Fruit fly (Drosophila melanogaster) whole organism: Measurements from ENCODE around the gene Mst33A.

Experiments used
- CG8478 ChIP-seq: fragments of >200 bp; optimal IDR thresholded peaks from 2 replicates; lab custom pipeline; 2018; ENCODE audit warnings: inconsistent platforms
- Dll ChIP-seq: fragments of >200 bp; optimal IDR thresholded peaks from 2 replicates; lab custom pipeline; 2017
- EcR ChIP-seq, 2 experiments: fragments of >200 bp; optimal IDR thresholded peaks; 2 replicates each; lab custom pipeline; 2017; ENCODE audit warnings: missing biosample characterization in 2 of 2, missing genetic modification characterization in 2 of 2, missing genetic modification reagents in 2 of 2
- pan ChIP-seq: fragments of >200 bp; optimal IDR thresholded peaks from 2 replicates; lab custom pipeline; 2017
- psq ChIP-seq: fragments of >200 bp; optimal IDR thresholded peaks from 2 replicates; lab custom pipeline; 2017
- usp ChIP-seq: fragments of >200 bp; optimal IDR thresholded peaks from 2 replicates; lab custom pipeline; 2017; ENCODE audit warnings: missing biosample characterization, missing genetic modification characterization, mixed read lengths

Mst33A gene

DNA sequence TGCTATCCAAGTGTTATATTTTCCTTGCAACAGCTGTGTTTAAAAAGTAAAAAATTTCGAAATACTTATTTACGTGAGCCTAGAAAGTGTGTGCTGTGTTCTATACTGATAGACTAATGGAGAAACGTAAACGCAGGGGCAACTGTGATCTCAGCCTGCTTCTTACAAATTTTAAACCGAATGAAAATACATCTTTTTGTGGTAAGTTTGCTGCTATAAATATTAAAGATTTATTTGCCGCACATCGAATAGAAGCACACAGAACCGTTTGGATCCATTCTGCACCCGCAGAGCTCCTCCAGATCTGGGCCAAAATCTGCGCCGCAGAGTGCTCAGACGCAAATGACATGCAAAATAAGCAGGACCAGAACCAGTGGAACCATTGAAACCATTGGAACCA lies at the start of gene Mst33A:
Mst33A (minus strand) TSS at position 101 of the 400 bp plus-strand sequence.
- TF ChIP-seq pan (lab: Kevin White, UChicago) (no peak), usp (GFP tag; lab: Kevin White, UChicago) (no peak), CG8478 (lab: Kevin White, UChicago) (no peak), Dll (lab: Kevin White, UChicago) (no peak), psq (lab: Kevin White, UChicago) (no peak), EcR (GFP tag; optimal IDR thresholded peaks at IDR 0.05; lab: Kevin White, UChicago) (no peak)

DNA sequence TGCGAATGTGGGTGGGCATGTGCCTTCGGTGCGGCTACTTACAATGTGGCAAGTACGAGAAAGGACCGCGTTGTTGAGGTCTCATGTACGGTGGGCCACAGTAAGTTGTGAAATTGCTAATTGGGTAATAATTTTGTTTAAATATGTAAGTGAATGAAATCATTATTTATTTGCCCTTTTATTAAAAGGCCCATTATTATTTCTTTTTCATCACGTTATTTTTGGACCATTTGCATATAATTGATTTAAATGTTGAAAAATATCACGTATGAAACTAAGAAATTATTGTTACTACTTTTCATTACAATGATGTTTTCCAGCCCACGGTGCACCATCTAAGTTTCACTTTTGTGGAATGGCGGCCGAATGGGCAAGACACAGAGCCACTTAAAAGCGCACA lies 41.7 kb upstream of the Mst33A start:
- TF ChIP-seq psq (lab: Kevin White, UChicago) (no peak), Dll (lab: Kevin White, UChicago) (no peak), CG8478 (lab: Kevin White, UChicago) (no peak), pan (lab: Kevin White, UChicago) (no peak), EcR (GFP tag; optimal IDR thresholded peaks at IDR 0.05; lab: Kevin White, UChicago) (no peak), usp (GFP tag; lab: Kevin White, UChicago) (no peak)

DNA sequence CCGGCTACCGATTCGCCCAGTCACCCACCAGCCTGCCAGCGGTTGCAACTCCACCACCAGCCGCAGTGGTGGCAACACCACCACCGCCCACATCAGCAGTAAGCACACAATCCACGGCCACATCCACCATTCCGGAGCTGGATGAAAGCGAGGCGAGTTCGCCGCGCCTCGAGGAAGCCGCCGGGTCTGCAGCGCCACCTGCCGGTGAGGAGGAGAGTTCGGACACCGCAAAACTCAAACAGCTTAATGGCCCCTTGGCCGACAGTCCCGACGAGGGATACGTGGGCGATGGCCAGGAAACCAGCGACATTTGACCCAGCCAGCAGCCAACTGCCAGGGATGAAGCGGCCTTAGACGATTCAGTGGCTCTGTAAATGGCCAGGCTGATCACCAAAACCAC lies 37.6 kb upstream of the Mst33A start:
- no peak for TF ChIP-seq EcR (GFP tag; optimal IDR thresholded peaks at IDR 0.05; lab: Kevin White, UChicago)
- no peak for TF ChIP-seq usp (GFP tag; lab: Kevin White, UChicago)
- TF ChIP-seq psq (lab: Kevin White, UChicago) = no peak
- no peak for TF ChIP-seq Dll (lab: Kevin White, UChicago)
- no peak for TF ChIP-seq pan (lab: Kevin White, UChicago)
- TF ChIP-seq CG8478 (lab: Kevin White, UChicago) = no peak

DNA sequence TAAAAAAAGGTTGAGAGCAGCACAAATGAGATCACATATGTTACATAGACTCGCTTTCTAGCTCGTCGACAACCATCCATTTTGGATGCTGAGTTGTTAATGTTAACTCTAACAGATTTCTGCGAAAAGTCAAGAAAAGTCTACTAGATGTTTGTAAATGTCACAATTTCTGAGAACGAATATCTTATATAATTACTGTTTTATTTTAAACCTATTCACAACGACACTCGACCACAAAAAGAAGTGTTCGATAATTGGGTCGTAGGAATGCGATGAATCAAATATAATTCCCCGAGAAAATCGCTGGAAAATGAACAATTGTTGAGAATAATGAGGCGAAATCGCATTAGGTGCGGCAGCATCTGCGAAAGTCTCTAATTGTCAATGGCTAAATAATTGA lies 25.0 kb upstream of the Mst33A start, which contains the start of gene spag4:
spag4 (minus strand) TSS at position 101 of the 400 bp plus-strand sequence.
- no peak for TF ChIP-seq Dll (lab: Kevin White, UChicago)
- no peak for TF ChIP-seq psq (lab: Kevin White, UChicago)
- TF ChIP-seq pan (lab: Kevin White, UChicago) = no peak
- no peak for TF ChIP-seq EcR (GFP tag; optimal IDR thresholded peaks at IDR 0.05; lab: Kevin White, UChicago)
- TF ChIP-seq usp (GFP tag; lab: Kevin White, UChicago) = no peak
- TF ChIP-seq CG8478 (lab: Kevin White, UChicago) = no peak

DNA sequence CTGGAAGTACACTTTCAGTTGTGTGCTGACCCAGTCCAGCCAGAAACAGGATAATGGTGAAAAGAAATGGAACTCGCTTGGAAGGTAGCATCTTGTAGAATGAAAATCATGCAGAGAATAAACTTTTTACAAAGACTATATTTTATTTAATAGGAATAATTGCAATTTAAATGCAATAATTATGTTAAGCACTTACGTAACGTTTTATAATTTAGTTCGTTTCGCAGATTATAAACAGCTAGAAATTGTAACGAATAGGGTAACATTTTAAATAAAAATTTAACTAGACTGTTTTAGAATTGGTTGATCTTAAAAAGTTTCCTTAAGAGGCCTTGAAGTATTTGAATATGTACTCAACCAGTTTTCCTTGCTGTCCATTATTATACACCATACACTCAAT lies 4.9 kb upstream of the Mst33A start, which contains the start of gene Acp33A:
Acp33A (minus strand) TSS at position 101 of the 400 bp plus-strand sequence.
- TF ChIP-seq usp (GFP tag; lab: Kevin White, UChicago) (no peak), Dll (lab: Kevin White, UChicago) (no peak), CG8478 (lab: Kevin White, UChicago) (no peak), pan (lab: Kevin White, UChicago) (no peak), EcR (GFP tag; optimal IDR thresholded peaks at IDR 0.05; lab: Kevin White, UChicago) (no peak), psq (lab: Kevin White, UChicago) (no peak)

DNA sequence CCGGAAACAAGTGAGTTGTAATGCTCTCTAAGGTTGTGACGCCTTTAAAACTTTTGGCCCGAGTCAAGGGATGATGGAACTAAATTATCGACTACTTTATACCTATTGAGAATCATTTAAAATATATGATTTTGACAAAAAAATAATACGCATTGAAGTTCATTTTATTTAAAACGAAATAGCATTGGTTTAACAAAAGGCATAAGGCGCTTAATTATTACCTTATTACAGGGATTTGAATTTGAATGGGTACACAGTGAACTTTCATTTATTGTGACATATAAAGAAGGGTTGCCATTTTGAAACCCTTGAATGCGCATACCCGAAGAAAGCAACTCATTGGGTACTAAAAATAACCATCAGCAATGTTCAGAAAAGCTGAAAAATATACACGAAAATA lies 2.4 kb upstream of the Mst33A start:
- TF ChIP-seq psq (lab: Kevin White, UChicago) (no peak), EcR (GFP tag; optimal IDR thresholded peaks at IDR 0.05; lab: Kevin White, UChicago) (no peak), pan (lab: Kevin White, UChicago) (no peak)

DNA sequence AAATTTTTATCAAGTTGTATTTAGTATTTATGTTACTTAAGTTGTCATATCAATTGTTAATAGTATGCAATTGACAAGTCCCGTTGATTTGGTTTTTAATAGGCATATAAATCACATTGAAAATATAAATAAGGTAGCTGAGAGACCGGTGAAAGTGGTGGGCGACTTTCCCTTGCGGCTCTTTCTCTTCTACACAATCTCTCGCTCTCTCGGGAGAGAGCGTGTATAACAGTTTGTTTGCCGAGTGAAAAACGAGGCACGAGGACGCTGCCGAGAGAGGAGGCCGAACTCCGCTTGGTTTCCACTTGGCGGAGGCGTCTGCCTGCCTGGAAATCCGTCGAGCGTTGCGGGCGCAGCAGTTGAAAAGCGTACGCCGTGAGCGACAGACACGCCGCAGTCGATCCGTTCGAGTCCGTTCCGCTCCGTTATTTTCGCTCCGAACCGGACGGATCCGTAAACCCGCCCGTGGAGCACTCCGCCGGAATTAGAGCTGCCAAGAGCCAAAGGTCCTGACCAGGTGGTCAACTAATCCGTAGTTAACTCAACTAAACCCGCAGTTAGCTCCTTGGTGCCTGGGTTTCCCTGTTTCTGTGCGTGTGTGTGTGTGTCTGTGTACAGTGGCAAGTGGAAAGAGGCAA lies 4.9 kb downstream of the Mst33A start, which contains the start of gene kek2:
kek2 (plus strand) TSS at position 321 of the 638 bp plus-strand sequence.
- no peak for TF ChIP-seq usp (GFP tag; lab: Kevin White, UChicago)
- no peak for TF ChIP-seq pan (lab: Kevin White, UChicago)
- TF ChIP-seq EcR (GFP tag; optimal IDR thresholded peaks at IDR 0.05; lab: Kevin White, UChicago) = no peak
- TF ChIP-seq CG8478 (lab: Kevin White, UChicago) = no peak
- TF ChIP-seq psq (lab: Kevin White, UChicago) = no peak

DNA sequence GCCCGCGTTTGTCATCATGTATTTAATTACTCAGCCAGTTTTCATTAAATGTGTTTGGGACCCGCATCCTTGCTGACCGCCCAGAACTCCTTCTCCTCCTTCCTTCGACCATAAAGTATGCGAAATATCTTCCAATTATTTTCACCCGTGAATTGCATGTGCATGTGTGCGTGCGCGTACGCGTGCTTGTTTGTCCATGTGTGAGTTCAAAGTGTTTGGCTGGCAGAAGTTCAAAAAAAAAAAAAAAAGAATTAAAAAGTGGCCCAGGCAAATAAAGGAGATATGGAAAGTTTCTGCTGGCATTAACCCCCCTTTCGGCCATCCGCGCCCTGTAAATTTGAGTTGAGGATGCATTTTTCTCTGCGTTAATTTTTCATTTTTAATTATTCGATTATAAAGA lies 32.8 kb downstream of the Mst33A start:
- TF ChIP-seq pan (lab: Kevin White, UChicago) = no peak

DNA sequence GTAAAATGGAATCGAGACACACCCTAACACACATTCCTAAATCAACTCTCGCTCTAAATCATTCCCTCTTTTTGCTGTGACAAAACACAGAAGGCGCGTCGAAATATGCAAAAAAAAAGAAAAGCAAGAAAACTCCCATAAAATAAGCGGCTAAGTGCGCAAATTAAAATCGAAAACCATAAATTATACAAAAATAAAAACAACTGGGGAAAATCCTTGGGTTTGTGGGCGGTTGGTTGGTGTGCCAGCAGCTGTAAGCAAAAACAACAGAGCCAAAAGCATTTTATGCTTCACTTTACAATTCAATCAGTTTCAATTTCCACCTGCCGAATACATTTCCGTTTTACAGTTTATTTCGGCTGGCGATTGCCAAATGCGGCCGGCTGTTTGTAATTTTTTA lies 50.8 kb downstream of the Mst33A start, which contains the start of gene CG43438:
CG43438 (plus strand) TSS at position 301 of the 400 bp plus-strand sequence.
- TF ChIP-seq psq (lab: Kevin White, UChicago) (no peak), usp (GFP tag; lab: Kevin White, UChicago) (no peak), EcR (GFP tag; optimal IDR thresholded peaks at IDR 0.05; lab: Kevin White, UChicago) (no peak), pan (lab: Kevin White, UChicago) (no peak), Dll (lab: Kevin White, UChicago) (no peak), CG8478 (lab: Kevin White, UChicago) (no peak)
